Worm (Caenorhabditis elegans): ENCODE results near the gene pud-1.1.
"Not testable (repeated sequence)": the region's sequence is repeated elsewhere in the genome, so short reads cannot be mapped to it uniquely, and the experiment has no call there.

The pud-1.1 gene

ce11 chrV:2322466-2322865, 7.8 kb upstream of the pud-1.1 start, which contains the start of gene pud-1.2:
Gene pud-1.2 (minus strand): TSS chrV:2322566.
- TF ChIP-seq ztf-23 (GFP tag; IDR thresholded peaks at IDR 0.05); ref-1 (GFP tag; conservative IDR thresholded peaks at IDR 0.05); klf-2 (GFP tag; conservative IDR thresholded peaks at IDR 0.05): not testable (repeated sequence)

ce11 chrV:2324260-2324659, 6.0 kb upstream of the pud-1.1 start:
- no peak for TF ChIP-seq ztf-23 (GFP tag; IDR thresholded peaks at IDR 0.05)
- TF ChIP-seq ztf-29 (GFP tag; IDR thresholded peaks at IDR 0.05): no peak
- no peak for TF ChIP-seq klf-2 (GFP tag; conservative IDR thresholded peaks at IDR 0.05)
- TF ChIP-seq med-1 (GFP tag; optimal IDR thresholded peaks at IDR 0.05; ENCODE audit: insufficient read depth): no peak

DNA sequence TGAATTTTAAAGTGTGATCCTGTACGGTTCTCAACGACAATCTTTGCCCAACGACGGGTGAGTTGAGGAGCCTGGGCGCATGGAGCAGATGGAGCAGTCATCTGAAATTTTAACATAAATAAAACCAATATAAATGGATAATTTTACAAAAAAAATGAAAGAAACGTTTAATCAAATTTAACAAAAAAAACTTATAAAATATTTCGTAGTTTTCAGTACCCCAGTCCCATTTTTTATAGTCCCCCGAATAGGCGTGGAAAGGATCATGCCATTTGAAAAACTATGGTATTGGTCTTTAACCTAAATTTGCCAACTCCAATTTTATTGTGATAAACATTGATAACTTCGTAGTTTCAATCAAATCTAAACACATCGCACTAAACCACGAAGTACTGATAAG, 5.2 kb upstream of the pud-1.1 start, which contains the start of gene pud-3:
TSS of gene pud-3 (minus strand) at position 101 of the 400 bp plus-strand sequence.
- TF ChIP-seq T22C8.4 (GFP tag; IDR thresholded peaks at IDR 0.05) (no peak), med-1 (GFP tag; optimal IDR thresholded peaks at IDR 0.05; ENCODE audit: insufficient read depth) (no peak), ztf-29 (GFP tag; IDR thresholded peaks at IDR 0.05) (no peak)

- no peak for TF ChIP-seq flt-1 (GFP tag; IDR thresholded peaks at IDR 0.05)
- TF ChIP-seq cog-1 (tag; optimal IDR thresholded peaks at IDR 0.05): no peak
- no peak for TF ChIP-seq T22C8.4 (GFP tag; IDR thresholded peaks at IDR 0.05)
- no peak for TF ChIP-seq klf-2 (GFP tag; conservative IDR thresholded peaks at IDR 0.05)
- no peak for TF ChIP-seq ztf-29 (GFP tag; IDR thresholded peaks at IDR 0.05)
- TF ChIP-seq ztf-23 (GFP tag; IDR thresholded peaks at IDR 0.05): no peak
- no peak for TF ChIP-seq med-1 (GFP tag; optimal IDR thresholded peaks at IDR 0.05; ENCODE audit: insufficient read depth)
- TF ChIP-seq ref-1 (GFP tag; conservative IDR thresholded peaks at IDR 0.05): no peak
- TF ChIP-seq tab-1 (GFP tag; IDR thresholded peaks at IDR 0.05): no peak
These were observed 3.9 kb upstream of the pud-1.1 start, which contains the start of gene pud-4 for ce11 chrV:2326378-2326777. Gene pud-4 (plus strand): TSS chrV:2326678.

- TF ChIP-seq klf-2 (GFP tag; conservative IDR thresholded peaks at IDR 0.05) (no peak), med-1 (GFP tag; optimal IDR thresholded peaks at IDR 0.05; ENCODE audit: insufficient read depth) (no peak)
These were observed 3.1 kb upstream of the pud-1.1 start for ce11 chrV:2327124-2327523.

ce11 chrV:2331616-2332015, 1.4 kb downstream of the pud-1.1 start, which contains the start of gene irld-32:
Gene irld-32 (plus strand): TSS chrV:2331916.
- TF ChIP-seq klf-2 (GFP tag; conservative IDR thresholded peaks at IDR 0.05); ref-1 (GFP tag; conservative IDR thresholded peaks at IDR 0.05); flt-1 (GFP tag; IDR thresholded peaks at IDR 0.05): not testable (repeated sequence)

DNA sequence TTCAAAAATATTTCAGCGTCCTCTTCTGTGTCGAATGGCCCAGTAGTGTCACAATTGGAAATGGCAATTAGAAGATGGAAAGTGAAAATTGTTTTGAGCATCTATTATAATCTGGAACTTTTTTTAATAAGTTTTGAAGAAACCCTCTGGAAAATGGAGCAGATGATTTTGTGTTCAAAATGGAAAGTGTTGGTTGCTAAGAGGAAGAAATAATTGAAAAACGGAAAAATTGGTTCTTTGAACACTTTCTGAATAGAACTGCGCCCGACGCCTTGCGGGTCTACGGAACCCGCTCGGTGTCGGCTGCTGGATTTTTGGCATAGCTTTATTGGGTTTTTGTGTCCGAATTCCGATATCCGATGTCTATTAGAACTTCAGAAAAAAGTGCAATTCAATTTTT, 5.9 kb downstream of the pud-1.1 start, which contains the start of gene irld-28:
TSS of gene irld-28 (minus strand) at position 101 of the 400 bp plus-strand sequence.
- TF ChIP-seq tab-1 (GFP tag; IDR thresholded peaks at IDR 0.05): no peak
- no peak for TF ChIP-seq cog-1 (tag; optimal IDR thresholded peaks at IDR 0.05)
- no peak for TF ChIP-seq ref-1 (GFP tag; conservative IDR thresholded peaks at IDR 0.05)
- no peak for TF ChIP-seq med-1 (GFP tag; optimal IDR thresholded peaks at IDR 0.05; ENCODE audit: insufficient read depth)
- no peak for TF ChIP-seq klf-2 (GFP tag; conservative IDR thresholded peaks at IDR 0.05)
- TF ChIP-seq ztf-29 (GFP tag; IDR thresholded peaks at IDR 0.05): no peak
- no peak for TF ChIP-seq flt-1 (GFP tag; IDR thresholded peaks at IDR 0.05)
- no peak for TF ChIP-seq ztf-23 (GFP tag; IDR thresholded peaks at IDR 0.05)
- no peak for TF ChIP-seq T22C8.4 (GFP tag; IDR thresholded peaks at IDR 0.05)

DNA sequence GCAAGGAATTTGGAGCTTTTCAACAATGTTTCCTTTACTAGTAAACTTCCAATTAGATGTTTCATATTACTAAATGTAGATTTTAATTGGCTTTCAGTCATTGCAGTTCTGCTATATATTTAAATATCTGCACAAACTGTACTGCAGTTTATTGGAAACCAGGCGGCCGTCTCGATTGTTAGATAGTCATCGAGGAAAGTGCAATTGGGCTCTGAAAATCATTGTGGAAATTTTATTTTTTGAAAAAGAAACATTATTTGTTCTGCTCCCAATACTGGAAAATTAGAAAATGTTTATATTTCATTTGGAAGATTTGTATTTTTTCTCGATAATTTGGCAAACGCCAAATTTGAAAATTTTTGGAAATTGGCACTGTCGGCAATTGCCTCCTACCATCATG, 8.3 kb downstream of the pud-1.1 start, which contains the start of gene irld-29:
TSS of gene irld-29 (minus strand) at position 101 of the 400 bp plus-strand sequence.
- no peak for TF ChIP-seq ztf-29 (GFP tag; IDR thresholded peaks at IDR 0.05)
- TF ChIP-seq med-1 (GFP tag; optimal IDR thresholded peaks at IDR 0.05; ENCODE audit: insufficient read depth): no peak
- TF ChIP-seq flt-1 (GFP tag; IDR thresholded peaks at IDR 0.05): no peak
- no peak for TF ChIP-seq klf-2 (GFP tag; conservative IDR thresholded peaks at IDR 0.05)
- TF ChIP-seq ref-1 (GFP tag; conservative IDR thresholded peaks at IDR 0.05): no peak
- no peak for TF ChIP-seq tab-1 (GFP tag; IDR thresholded peaks at IDR 0.05)
- no peak for TF ChIP-seq cog-1 (tag; optimal IDR thresholded peaks at IDR 0.05)
- no peak for TF ChIP-seq T22C8.4 (GFP tag; IDR thresholded peaks at IDR 0.05)
- no peak for TF ChIP-seq ztf-23 (GFP tag; IDR thresholded peaks at IDR 0.05)

DNA sequence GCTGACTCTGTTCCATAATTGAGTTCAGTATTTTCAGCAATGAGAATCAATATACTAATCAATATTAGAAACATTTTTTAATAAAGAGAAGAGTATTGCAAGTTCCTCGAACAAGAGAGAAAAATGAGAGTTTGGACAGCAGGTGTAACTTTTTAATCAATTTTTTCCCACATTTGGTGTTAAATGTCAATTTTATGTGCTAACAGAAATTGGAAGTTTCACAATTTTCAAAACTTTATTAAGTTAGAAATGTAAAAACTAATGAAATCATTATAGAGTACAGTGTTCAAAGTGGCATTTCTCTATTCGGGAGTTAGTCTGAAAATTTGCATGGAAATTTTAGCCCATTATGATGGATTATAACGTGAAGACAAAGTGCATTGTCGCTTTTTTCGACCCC, 11.1 kb downstream of the pud-1.1 start, which contains the start of gene irld-30:
TSS of gene irld-30 (minus strand) at position 101 of the 400 bp plus-strand sequence.
- TF ChIP-seq ref-1 (GFP tag; conservative IDR thresholded peaks at IDR 0.05) (no peak), ztf-29 (GFP tag; IDR thresholded peaks at IDR 0.05) (no peak), flt-1 (GFP tag; IDR thresholded peaks at IDR 0.05) (no peak), T22C8.4 (GFP tag; IDR thresholded peaks at IDR 0.05) (no peak), med-1 (GFP tag; optimal IDR thresholded peaks at IDR 0.05; ENCODE audit: insufficient read depth) (no peak), ztf-23 (GFP tag; IDR thresholded peaks at IDR 0.05) (no peak)

DNA sequence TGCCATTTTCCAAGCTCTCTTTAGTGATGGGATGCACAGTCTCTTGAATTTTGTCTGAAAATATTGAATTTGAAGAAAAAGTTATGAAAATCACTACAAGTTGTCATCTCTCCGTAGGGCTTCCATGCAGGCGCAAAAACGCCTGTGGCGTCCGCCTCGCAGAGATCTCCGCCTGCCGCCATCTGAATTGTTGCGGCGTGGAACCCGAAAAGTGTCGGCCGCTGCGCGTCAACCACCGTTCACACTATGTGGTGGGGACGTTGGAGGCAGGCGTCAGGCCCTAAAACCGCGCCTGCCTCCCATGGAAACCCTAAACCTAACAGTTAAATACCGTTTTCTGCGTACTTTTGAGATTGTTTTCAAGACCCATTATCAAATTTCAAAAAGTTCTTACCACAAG, 11.9 kb downstream of the pud-1.1 start:
- TF ChIP-seq T22C8.4 (GFP tag; IDR thresholded peaks at IDR 0.05): no peak
- no peak for TF ChIP-seq tab-1 (GFP tag; IDR thresholded peaks at IDR 0.05)
- TF ChIP-seq med-1 (GFP tag; optimal IDR thresholded peaks at IDR 0.05; ENCODE audit: insufficient read depth): no peak
- TF ChIP-seq cog-1 (tag; optimal IDR thresholded peaks at IDR 0.05): no peak
- TF ChIP-seq klf-2 (GFP tag; conservative IDR thresholded peaks at IDR 0.05): no peak
- no peak for TF ChIP-seq ref-1 (GFP tag; conservative IDR thresholded peaks at IDR 0.05)

DNA sequence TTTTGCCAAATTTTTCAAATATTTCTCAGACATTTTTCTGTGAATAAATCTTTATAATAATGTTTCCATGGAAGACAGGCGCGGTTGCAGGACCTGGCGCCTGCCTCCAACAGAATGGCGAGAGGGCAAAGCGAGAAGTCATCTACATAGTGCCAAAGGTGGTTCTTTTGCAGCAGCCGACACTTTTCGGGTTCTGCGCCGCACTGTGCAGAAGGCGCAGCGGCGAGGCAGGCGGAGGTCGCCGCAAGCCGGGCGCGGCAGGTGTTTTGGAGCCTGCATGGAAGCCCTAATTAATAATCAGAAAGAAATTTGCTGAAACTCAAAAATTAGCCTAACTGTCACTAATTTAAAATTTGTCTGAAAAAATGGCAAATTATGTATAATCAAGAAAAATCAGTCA, 13.3 kb downstream of the pud-1.1 start:
- no peak for TF ChIP-seq klf-2 (GFP tag; conservative IDR thresholded peaks at IDR 0.05)
- no peak for TF ChIP-seq ref-1 (GFP tag; conservative IDR thresholded peaks at IDR 0.05)
- no peak for TF ChIP-seq med-1 (GFP tag; optimal IDR thresholded peaks at IDR 0.05; ENCODE audit: insufficient read depth)
- no peak for TF ChIP-seq ztf-29 (GFP tag; IDR thresholded peaks at IDR 0.05)
- no peak for TF ChIP-seq cog-1 (tag; optimal IDR thresholded peaks at IDR 0.05)
- TF ChIP-seq flt-1 (GFP tag; IDR thresholded peaks at IDR 0.05): no peak
- no peak for TF ChIP-seq tab-1 (GFP tag; IDR thresholded peaks at IDR 0.05)
- TF ChIP-seq T22C8.4 (GFP tag; IDR thresholded peaks at IDR 0.05): no peak
- no peak for TF ChIP-seq ztf-23 (GFP tag; IDR thresholded peaks at IDR 0.05)

Data from whole organism, midembryonic.